Worm (Caenorhabditis elegans): ENCODE results near the gene ztf-17.

Gene ztf-17

ce11 chrII:7866081-7866480 lies 3.9 kb downstream of the ztf-17 start (continued):
- TF ChIP-seq hif-1 (tag; optimal IDR thresholded peaks at IDR 0.05) = no peak
- 0 out of 2 replicates have a peak, but pooled peaks have one; percentile 11 for TF ChIP-seq arid-1 (GFP tag; conservative IDR thresholded peaks at IDR 0.05)
- no peak for TF ChIP-seq hmg-1.1 (GFP tag; IDR thresholded peaks at IDR 0.05)
- TF ChIP-seq mxl-2 (GFP tag; conservative IDR thresholded peaks at IDR 0.05) = no peak
- TF ChIP-seq dpl-1 (GFP tag; optimal IDR thresholded peaks at IDR 0.05) = no peak
- no peak for TF ChIP-seq lir-3 (tag; optimal IDR thresholded peaks at IDR 0.05)
- no peak for TF ChIP-seq hlh-30 (tag; optimal IDR thresholded peaks at IDR 0.05; ENCODE audit: insufficient read depth)
- peak; percentile 46 for TF ChIP-seq lin-38 (GFP tag; IDR thresholded peaks at IDR 0.05)
- no peak for TF ChIP-seq aha-1 (tag)
- peak; percentile 12 for TF ChIP-seq mep-1 (tag; optimal IDR thresholded peaks at IDR 0.05)
- TF ChIP-seq ceh-28 (tag; optimal IDR thresholded peaks at IDR 0.05) = no peak
- TF ChIP-seq spr-3 (GFP tag; optimal IDR thresholded peaks at IDR 0.05) = no peak
- TF ChIP-seq daf-12 (tag; optimal IDR thresholded peaks at IDR 0.05) = no peak
- peak; percentile 28; the same call in 1 of the 2 replicates for TF ChIP-seq Y105C5A.15 (GFP tag; IDR thresholded peaks at IDR 0.05)
- no peak for TF ChIP-seq zip-11 (GFP tag; IDR thresholded peaks at IDR 0.05)
- no peak for TF ChIP-seq daf-19 (GFP tag; conservative IDR thresholded peaks at IDR 0.05)
- no peak for TF ChIP-seq tag-97 (GFP tag; IDR thresholded peaks at IDR 0.05)
- TF ChIP-seq duxl-1 (tag; optimal IDR thresholded peaks at IDR 0.05; ENCODE audit: poor library complexity) = peak; percentile 0
- no peak for TF ChIP-seq dmd-6 (GFP tag; IDR thresholded peaks at IDR 0.05)
- TF ChIP-seq nhr-76 (tag; optimal IDR thresholded peaks at IDR 0.05) = no peak
- no peak for TF ChIP-seq jun-1 (tag; optimal IDR thresholded peaks at IDR 0.05)
- no peak for TF ChIP-seq madf-9 (GFP tag; conservative IDR thresholded peaks at IDR 0.05)
- TF ChIP-seq ceh-44 (GFP tag; IDR thresholded peaks at IDR 0.05) = no peak
- TF ChIP-seq lin-29 (GFP tag; IDR thresholded peaks at IDR 0.05) = no peak
- TF ChIP-seq sdz-12 (GFP tag; optimal IDR thresholded peaks at IDR 0.05) = no peak

- TF ChIP-seq aha-1 (tag) (peak; percentile 66), set-16 (GFP tag; IDR thresholded peaks at IDR 0.05) (no peak), unc-62 (GFP tag; optimal IDR thresholded peaks at IDR 0.05 in 1 of 2) (peak in 1 of 2 experiments; percentile 50), unc-62 (tag; optimal IDR thresholded peaks at IDR 0.05) (no peak)
Measured at ce11 chrII:7864892-7865291, 5.1 kb downstream of the ztf-17 start.

ce11 chrII:7864207-7864606 lies 5.8 kb downstream of the ztf-17 start, which contains the start of gene ostb-1:
TSS of gene ostb-1 (plus strand) at chrII:7864507.
- TF ChIP-seq dve-1 (tag; optimal IDR thresholded peaks at IDR 0.05; ENCODE audit: insufficient read depth) (peak; percentile 10), lin-38 (GFP tag; IDR thresholded peaks at IDR 0.05) (peak; percentile 14; the same call in 1 of the 2 replicates), pqm-1 (tag; optimal IDR thresholded peaks at IDR 0.05) (no peak), ZK546.5 (tag; optimal IDR thresholded peaks at IDR 0.05) (no peak), daf-16 (GFP tag; optimal IDR thresholded peaks at IDR 0.05) (no peak), daf-16 (tag; optimal IDR thresholded peaks at IDR 0.05) (peak; percentile 72), jun-1 (tag; optimal IDR thresholded peaks at IDR 0.05) (no peak), daf-8 (GFP tag; IDR thresholded peaks at IDR 0.05) (no peak), lsy-2 (tag; optimal IDR thresholded peaks at IDR 0.05) (peak in 1 of 2 experiments; percentile 82), hlh-30 (tag; optimal IDR thresholded peaks at IDR 0.05; ENCODE audit: insufficient read depth) (peak; percentile 2), mes-2 (tag; optimal IDR thresholded peaks at IDR 0.05; ENCODE audit: poor library complexity, severe bottlenecking) (peak; percentile 55), tra-1 (GFP tag; IDR thresholded peaks at IDR 0.05) (no peak), F49E8.2 (tag; optimal IDR thresholded peaks at IDR 0.05; ENCODE audit: borderline replicate concordance) (no peak), mxl-3 (GFP tag; optimal IDR thresholded peaks at IDR 0.05) (no peak), nhr-11 (tag; optimal IDR thresholded peaks at IDR 0.05) (no peak), ctbp-1 (GFP tag; IDR thresholded peaks at IDR 0.05) (no peak), ZK337.2 (GFP tag; IDR thresholded peaks at IDR 0.05) (no peak), dpl-1 (GFP tag; optimal IDR thresholded peaks at IDR 0.05) (peak; percentile 26), set-16 (GFP tag; IDR thresholded peaks at IDR 0.05) (no peak), zip-2 (tag; optimal IDR thresholded peaks at IDR 0.05) (no peak), gei-8 (GFP tag; optimal IDR thresholded peaks at IDR 0.05) (no peak), F26F4.8 (GFP tag; conservative IDR thresholded peaks at IDR 0.05) (no peak), T20F7.1 (GFP tag; optimal IDR thresholded peaks at IDR 0.05) (peak; percentile 43)
